Fruit fly (Drosophila melanogaster) whole organism, embryonic: ENCODE results near the gene Df31.

Source experiments
- CG10321 ChIP-seq: fragments of 200-800 bp; sonication (Bioruptor generic); IDR thresholded peaks from 2 replicates; pipeline ENCODE4 v1.3.6; 2022; ENCODE audit warnings: missing biosample characterization, missing genetic modification characterization
- CG10431 ChIP-seq: fragments of 200-800 bp; sonication (Bioruptor generic); optimal IDR thresholded peaks from 3 replicates; lab custom pipeline; 2018; ENCODE audit warnings: missing biosample characterization, mild to moderate bottlenecking, missing genetic modification characterization
- CG14050 ChIP-seq: fragments of 200-800 bp; sonication (Bioruptor generic); IDR thresholded peaks from 3 replicates; pipeline ENCODE4 v1.3.6; 2022; ENCODE audit warnings: missing biosample characterization, missing genetic modification characterization
- CG1529 ChIP-seq: fragments of 200-800 bp; sonication (Bioruptor generic); optimal IDR thresholded peaks from 3 replicates; lab custom pipeline; 2018; ENCODE audit warnings: missing biosample characterization, missing genetic modification characterization
- CG1647 ChIP-seq: fragments of 200-800 bp; sonication (Bioruptor generic); optimal IDR thresholded peaks from 3 replicates; lab custom pipeline; 2016; ENCODE audit warnings: missing biosample characterization, missing genetic modification characterization
- CG17912 ChIP-seq: fragments of 200-800 bp; sonication (Bioruptor generic); optimal IDR thresholded peaks from 2 replicates; lab custom pipeline; 2018; ENCODE audit warnings: missing biosample characterization, mild to moderate bottlenecking, missing genetic modification characterization
- CG18599 ChIP-seq: fragments of 200-800 bp; sonication (Bioruptor generic); optimal IDR thresholded peaks from 3 replicates; lab custom pipeline; 2017; ENCODE audit warnings: missing biosample characterization, missing genetic modification characterization, mild to moderate bottlenecking, moderate library complexity, missing genetic modification reagents
- CG2199 ChIP-seq: fragments of 200-800 bp; sonication (Bioruptor generic); IDR thresholded peaks from 3 replicates; pipeline ENCODE4 v1.3.6; 2022; ENCODE audit warnings: missing biosample characterization, missing genetic modification characterization
- CG2712 ChIP-seq: fragments of 200-800 bp; optimal IDR thresholded peaks from 3 replicates; lab custom pipeline; 2019; ENCODE audit warnings: missing biosample characterization, mild to moderate bottlenecking, missing genetic modification characterization, moderate library complexity
- CG31441 ChIP-seq: fragments of 200-800 bp; sonication (Bioruptor generic); IDR thresholded peaks from 2 replicates; pipeline ENCODE4 v1.3.6; 2022; ENCODE audit warnings: missing biosample characterization, missing genetic modification characterization
- CG32532 ChIP-seq: fragments of 200-800 bp; sonication (Bioruptor generic); IDR thresholded peaks from 2 replicates; pipeline ENCODE4 v1.3.6; 2022; ENCODE audit warnings: missing biosample characterization, missing genetic modification characterization
- CG33213 ChIP-seq: fragments of 200-800 bp; sonication (Bioruptor generic); optimal IDR thresholded peaks from 3 replicates; lab custom pipeline; 2016; ENCODE audit warnings: missing biosample characterization, missing genetic modification characterization
- CG33557 ChIP-seq: fragments of 200-800 bp; sonication (Bioruptor generic); optimal IDR thresholded peaks from 2 replicates; lab custom pipeline; 2019; ENCODE audit warnings: missing biosample characterization, mild to moderate bottlenecking, missing genetic modification characterization, moderate library complexity
- CG34422 ChIP-seq: fragments of 200-800 bp; sonication (Bioruptor generic); IDR thresholded peaks from 3 replicates; pipeline ENCODE4 v1.3.6; 2022; ENCODE audit warnings: missing biosample characterization, missing genetic modification characterization
- CG8924 ChIP-seq: fragments of 200-800 bp; optimal IDR thresholded peaks from 3 replicates; lab custom pipeline; 2019; ENCODE audit warnings: missing biosample characterization, mild to moderate bottlenecking, missing genetic modification characterization, moderate library complexity
- Ets97D ChIP-seq: fragments of 200-800 bp; sonication (Bioruptor generic); optimal IDR thresholded peaks from 3 replicates; lab custom pipeline; 2016; ENCODE audit warnings: missing biosample characterization, missing genetic modification characterization
- Fer2 ChIP-seq: fragments of 200-800 bp; sonication (Bioruptor generic); optimal IDR thresholded peaks from 2 replicates; lab custom pipeline; 2018; ENCODE audit warnings: missing biosample characterization, mild to moderate bottlenecking, missing genetic modification characterization, moderate library complexity
- HLH54F ChIP-seq: fragments of 200-800 bp; sonication (Bioruptor generic); optimal IDR thresholded peaks from 3 replicates; lab custom pipeline; 2016; ENCODE audit warnings: missing biosample characterization, missing genetic modification characterization
- Lim3 ChIP-seq: fragments of 200-800 bp; sonication (Bioruptor generic); IDR thresholded peaks from 2 replicates; pipeline ENCODE4 v1.3.6; 2022; ENCODE audit warnings: missing biosample characterization, missing genetic modification characterization
- Med ChIP-seq: fragments of 200-800 bp; sonication (Bioruptor generic); peaks from one replicate; lab custom pipeline; 2016; ENCODE audit warnings: missing biosample characterization, missing genetic modification characterization, mild to moderate bottlenecking, inconsistent platforms, moderate library complexity
- NC2β ChIP-seq: fragments of 200-800 bp; sonication (Bioruptor generic); optimal IDR thresholded peaks from 2 replicates; lab custom pipeline; 2016; ENCODE audit warnings: missing biosample characterization, missing genetic modification characterization
- Rfx ChIP-seq: fragments of 200-800 bp; sonication (Bioruptor generic); IDR thresholded peaks from 2 replicates; pipeline ENCODE4 v1.3.6; 2022; ENCODE audit warnings: missing biosample characterization, missing genetic modification characterization
- Sry-δ ChIP-seq: fragments of 200-800 bp; sonication (Bioruptor generic); optimal IDR thresholded peaks from 2 replicates; lab custom pipeline; 2016; ENCODE audit warnings: missing biosample characterization, missing genetic modification characterization
- Trl ChIP-seq, 3 experiments: fragments of >200 bp in 2 of 3; fragments of 200-800 bp in 1 of 3; sonication (Bioruptor generic) in 1 of 3; optimal IDR thresholded peaks; 2 replicates in 1 of 3; 3 replicates in 2 of 3; lab custom pipeline; 2016 to 2017; ENCODE audit warnings: missing biosample characterization in 1 of 3, missing genetic modification characterization in 1 of 3
- Usf ChIP-seq: fragments of 200-800 bp; sonication (Bioruptor generic); optimal IDR thresholded peaks from 2 replicates; lab custom pipeline; 2017; ENCODE audit warnings: missing genotype, missing biosample characterization, missing genetic modification characterization
- Xrp1 ChIP-seq: fragments of 200-800 bp; sonication (Bioruptor generic); IDR thresholded peaks from 2 replicates; pipeline ENCODE4 v1.3.6; 2022; ENCODE audit warnings: missing biosample characterization, missing genetic modification characterization
- ac ChIP-seq: fragments of 200-800 bp; sonication (Bioruptor generic); optimal IDR thresholded peaks from 3 replicates; lab custom pipeline; 2017; ENCODE audit warnings: missing biosample characterization, mild to moderate bottlenecking, missing genetic modification characterization
- amos ChIP-seq: fragments of 200-800 bp; sonication (Bioruptor generic); IDR thresholded peaks from 2 replicates; pipeline ENCODE4 v1.3.6; 2022; ENCODE audit warnings: missing biosample characterization, missing genetic modification characterization; ENCODE audit not compliant: partially characterized antibody
- ash1 ChIP-seq: fragments of 200-800 bp; sonication (Bioruptor generic); optimal IDR thresholded peaks from 2 replicates; lab custom pipeline; 2018; ENCODE audit warnings: missing biosample characterization, mild to moderate bottlenecking, missing genetic modification characterization
- bsh ChIP-seq, 2 experiments: fragments of 200-800 bp; sonication (Bioruptor generic); optimal IDR thresholded peaks; 2 replicates each; lab custom pipeline; 2017 to 2018; ENCODE audit warnings: mild to moderate bottlenecking in 2 of 2, missing biosample characterization in 2 of 2, missing genetic modification characterization in 2 of 2, moderate library complexity in 1 of 2
- crc ChIP-seq: fragments of 200-800 bp; sonication (Bioruptor generic); optimal IDR thresholded peaks from 2 replicates; lab custom pipeline; 2016; ENCODE audit warnings: missing biosample characterization, missing genetic modification characterization
- ems ChIP-seq: fragments of 200-800 bp; sonication (Bioruptor generic); optimal IDR thresholded peaks from 3 replicates; lab custom pipeline; 2016; ENCODE audit warnings: missing biosample characterization, missing genetic modification characterization
- eve ChIP-seq, 2 experiments: fragments of >200 bp; optimal IDR thresholded peaks; 2 replicates each; lab custom pipeline; 2017; ENCODE audit warnings: missing biosample characterization in 2 of 2, missing genetic modification characterization in 2 of 2
- grau ChIP-seq: fragments of 200-800 bp; optimal IDR thresholded peaks from 3 replicates; lab custom pipeline; 2019; ENCODE audit warnings: missing biosample characterization, mild to moderate bottlenecking, missing genetic modification characterization, moderate library complexity
- ind ChIP-seq: fragments of 200-800 bp; sonication (Bioruptor generic); optimal IDR thresholded peaks from 3 replicates; lab custom pipeline; 2016; ENCODE audit warnings: missing biosample characterization, missing genetic modification characterization
- ken ChIP-seq: fragments of 200-800 bp; sonication (Bioruptor generic); IDR thresholded peaks from 3 replicates; pipeline ENCODE4 v1.3.6; 2022; ENCODE audit warnings: missing biosample characterization, missing genetic modification characterization
- mld ChIP-seq: fragments of 200-800 bp; sonication (Bioruptor generic); IDR thresholded peaks from 3 replicates; pipeline ENCODE4 v1.3.6; 2022; ENCODE audit warnings: missing biosample characterization, missing genetic modification characterization; ENCODE audit not compliant: partially characterized antibody
- pros ChIP-seq: fragments of 200-800 bp; sonication (Bioruptor generic); optimal IDR thresholded peaks from 3 replicates; lab custom pipeline; 2019; ENCODE audit warnings: missing biosample characterization, mild to moderate bottlenecking, missing genetic modification characterization, moderate library complexity
- row ChIP-seq: fragments of 200-800 bp; sonication (Bioruptor generic); IDR thresholded peaks from 3 replicates; pipeline ENCODE4 v1.3.6; 2022; ENCODE audit warnings: missing biosample characterization, missing genetic modification characterization
- sens ChIP-seq: fragments of 200-800 bp; sonication (Bioruptor generic); peaks from one replicate; lab custom pipeline; 2016; ENCODE audit warnings: missing biosample characterization, missing genetic modification characterization
- slbo ChIP-seq: fragments of 200-800 bp; sonication (Bioruptor generic); IDR thresholded peaks from 2 replicates; pipeline ENCODE4 v1.3.6; 2022; ENCODE audit warnings: missing biosample characterization, missing genetic modification characterization
- slou ChIP-seq: fragments of 200-800 bp; sonication (Bioruptor generic); optimal IDR thresholded peaks from 3 replicates; lab custom pipeline; 2016; ENCODE audit warnings: missing biosample characterization, missing genetic modification characterization
- ssp ChIP-seq: fragments of 200-800 bp; sonication (Bioruptor generic); IDR thresholded peaks from 2 replicates; pipeline ENCODE4 v1.3.6; 2022; ENCODE audit warnings: missing biosample characterization, missing genetic modification characterization
- tll ChIP-seq, 2 experiments: fragments of 200-800 bp in 1 of 2; fragments of >200 bp in 1 of 2; sonication (Bioruptor generic) in 1 of 2; optimal IDR thresholded peaks; 2 replicates each; lab custom pipeline; 2017 to 2019; ENCODE audit warnings: missing biosample characterization in 2 of 2, missing genetic modification characterization in 2 of 2, mild to moderate bottlenecking in 1 of 2, moderate library complexity in 1 of 2
- twi ChIP-seq: fragments of 200-800 bp; optimal IDR thresholded peaks from 2 replicates; lab custom pipeline; 2019; ENCODE audit warnings: missing biosample characterization, mild to moderate bottlenecking, missing genetic modification characterization, moderate library complexity
- unpg ChIP-seq: fragments of 200-800 bp; sonication (Bioruptor generic); optimal IDR thresholded peaks from 3 replicates; lab custom pipeline; 2018; ENCODE audit warnings: missing biosample characterization, mild to moderate bottlenecking, missing genetic modification characterization, moderate library complexity
- wek ChIP-seq: fragments of 200-800 bp; sonication (Bioruptor generic); optimal IDR thresholded peaks from 3 replicates; lab custom pipeline; 2018; ENCODE audit warnings: missing biosample characterization, mild to moderate bottlenecking, missing genetic modification characterization, moderate library complexity
- zen ChIP-seq: fragments of 200-800 bp; sonication (Bioruptor generic); optimal IDR thresholded peaks from 3 replicates; lab custom pipeline; 2018; ENCODE audit warnings: missing biosample characterization, mild to moderate bottlenecking, missing genetic modification characterization, moderate library complexity
- zf30C ChIP-seq: fragments of 200-800 bp; sonication (Bioruptor generic); optimal IDR thresholded peaks from 3 replicates; lab custom pipeline; 2018; ENCODE audit warnings: missing biosample characterization, mild to moderate bottlenecking, missing genetic modification characterization

Gene Df31

DNA sequence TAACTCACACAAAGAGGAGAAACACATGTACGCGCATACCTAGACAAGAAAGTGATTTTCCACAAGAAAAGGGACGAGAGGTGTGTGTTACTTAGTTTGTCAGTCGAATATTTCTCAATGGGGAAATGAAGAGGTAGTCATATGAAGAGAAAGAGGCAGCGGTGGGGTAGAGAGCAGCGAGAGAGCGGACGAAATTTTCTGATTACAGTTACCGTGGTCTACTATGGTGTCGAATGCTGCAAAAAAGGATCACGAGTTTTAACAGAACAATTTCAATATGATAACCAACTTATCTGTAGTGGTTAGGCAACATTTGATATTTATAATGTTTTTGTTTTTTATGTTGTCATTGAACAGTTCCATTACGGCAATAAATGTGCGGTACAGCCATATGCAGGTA is 3.2 kb upstream of the Df31 start (continued):
- TF ChIP-seq NC2β (GFP tag; lab: Kevin White, UChicago) (no peak), tll (GFP tag; optimal IDR thresholded peaks at IDR 0.05; lab: Kevin White, UChicago) (no peak), twi (tag; lab: Kevin White, UChicago) (no peak), CG31441 (GFP tag; lab: Robert Waterston, UW) (no peak), ems (GFP tag; lab: Kevin White, UChicago) (no peak), sens (GFP tag; lab: Kevin White, UChicago) (peak; percentile 21), eve (GFP tag; optimal IDR thresholded peaks at IDR 0.05; lab: Kevin White, UChicago) (peak in 1 of 2 experiments; percentile 35)

- TF ChIP-seq Fer2 (no peak), wek (GFP tag; lab: Kevin White, UChicago) (no peak), CG33557 (no peak), CG34422 (GFP tag; lab: Robert Waterston, UW) (no peak), CG8924 (no peak), grau (tag; lab: Kevin White, UChicago) (no peak), CG10431 (peak; percentile 49), HLH54F (GFP tag; lab: Kevin White, UChicago) (no peak), CG2199 (GFP tag; lab: Robert Waterston, UW) (peak; percentile 68; the same call in 1 of the 3 replicates), CG1647 (GFP tag; lab: Kevin White, UChicago) (no peak), Xrp1 (GFP tag; lab: Robert Waterston, UW) (no peak), slbo (GFP tag; lab: Robert Waterston, UW) (no peak), ash1 (GFP tag; lab: Kevin White, UChicago) (no peak), Trl (optimal IDR thresholded peaks at IDR 0.05; lab: Kevin White, UChicago) (no peak), Trl (GFP tag; optimal IDR thresholded peaks at IDR 0.05; lab: Kevin White, UChicago) (no peak), bsh (GFP tag; optimal IDR thresholded peaks at IDR 0.05; lab: Kevin White, UChicago) (no peak), row (peak; percentile 69), Lim3 (GFP tag; lab: Robert Waterston, UW) (no peak), Rfx (no peak), unpg (GFP tag; lab: Kevin White, UChicago) (no peak), ac (peak; percentile 91), amos (GFP tag; lab: Robert Waterston, UW) (no peak), zen (tag; lab: Kevin White, UChicago) (peak; percentile 67), CG1529 (no peak), slou (GFP tag; lab: Kevin White, UChicago) (no peak), CG32532 (GFP tag; lab: Robert Waterston, UW) (no peak), Usf (GFP tag; lab: Kevin White, UChicago) (no peak), ken (GFP tag; lab: Robert Waterston, UW) (no peak), CG17912 (GFP tag; lab: Kevin White, UChicago) (no peak), crc (GFP tag; lab: Kevin White, UChicago) (no peak), Ets97D (GFP tag; lab: Kevin White, UChicago) (no peak), mld (GFP tag; lab: Robert Waterston, UW) (no peak), Sry-δ (GFP tag; lab: Kevin White, UChicago) (no peak), tll (GFP tag; optimal IDR thresholded peaks at IDR 0.05; lab: Kevin White, UChicago) (peak in 1 of 2 experiments; percentile 21), Med (GFP tag; lab: Kevin White, UChicago) (peak; percentile 23), ind (GFP tag; lab: Kevin White, UChicago) (no peak), CG2712 (tag; lab: Kevin White, UChicago) (no peak), CG33213 (no peak), CG14050 (GFP tag; lab: Robert Waterston, UW) (no peak), zf30C (GFP tag; lab: Kevin White, UChicago) (no peak), CG18599 (GFP tag; lab: Kevin White, UChicago) (no peak), ssp (GFP tag; lab: Robert Waterston, UW) (no peak), CG10321 (GFP tag; lab: Robert Waterston, UW) (no peak), pros (GFP tag; lab: Kevin White, UChicago) (peak; percentile 39)
These were observed 2.4 kb upstream of the Df31 start, which contains the start of gene Ac3 for dm6 chr2L:21632032-21632587. Ac3 (plus strand) TSS chr2L:21632587.
